Fruit fly (Drosophila melanogaster) whole organism, embryonic: ENCODE results near the gene Sdhaf3.
A peak's percentile ranks its signal among the peaks of the same experiment; 100 is the strongest.

Source experiments
- Bdp1 ChIP-seq: fragments of 200-800 bp; sonication (Bioruptor generic); optimal IDR thresholded peaks from 3 replicates; lab custom pipeline; 2016; ENCODE audit warnings: missing biosample characterization, missing genetic modification characterization
- CG10366 ChIP-seq: fragments of 200-800 bp; sonication (Bioruptor generic); IDR thresholded peaks from 2 replicates; pipeline ENCODE4 v1.3.6; 2022; ENCODE audit warnings: missing biosample characterization, missing genetic modification characterization
- CG10543 ChIP-seq: fragments of 200-800 bp; sonication (Bioruptor generic); optimal IDR thresholded peaks from 3 replicates; lab custom pipeline; 2017; ENCODE audit warnings: missing biosample characterization, mild to moderate bottlenecking, missing genetic modification characterization, moderate library complexity
- CG11093 ChIP-seq: fragments of 200-800 bp; sonication (Bioruptor generic); IDR thresholded peaks from 3 replicates; pipeline ENCODE4 v1.3.6; 2022; ENCODE audit warnings: missing biosample characterization, missing genetic modification characterization
- CG12219 ChIP-seq: fragments of 200-800 bp; sonication (Bioruptor generic); optimal IDR thresholded peaks from 3 replicates; lab custom pipeline; 2018; ENCODE audit warnings: missing biosample characterization, mild to moderate bottlenecking, missing genetic modification characterization
- CG1603 ChIP-seq: fragments of 200-800 bp; sonication (Bioruptor generic); optimal IDR thresholded peaks from 2 replicates; lab custom pipeline; 2019; ENCODE audit warnings: missing biosample characterization, mild to moderate bottlenecking, missing genetic modification characterization, moderate library complexity
- CG30403 ChIP-seq: fragments of 200-800 bp; sonication (Bioruptor generic); optimal IDR thresholded peaks from 3 replicates; lab custom pipeline; 2016; ENCODE audit warnings: missing biosample characterization, missing genetic modification characterization
- CG31441 ChIP-seq: fragments of 200-800 bp; sonication (Bioruptor generic); IDR thresholded peaks from 2 replicates; pipeline ENCODE4 v1.3.6; 2022; ENCODE audit warnings: missing biosample characterization, missing genetic modification characterization
- CG32532 ChIP-seq: fragments of 200-800 bp; sonication (Bioruptor generic); IDR thresholded peaks from 2 replicates; pipeline ENCODE4 v1.3.6; 2022; ENCODE audit warnings: missing biosample characterization, missing genetic modification characterization
- CG32767 ChIP-seq: fragments of 200-800 bp; sonication (Bioruptor generic); IDR thresholded peaks from 2 replicates; pipeline ENCODE4 v1.3.6; 2022; ENCODE audit warnings: missing biosample characterization, missing genetic modification characterization
- CG33213 ChIP-seq: fragments of 200-800 bp; sonication (Bioruptor generic); optimal IDR thresholded peaks from 3 replicates; lab custom pipeline; 2016; ENCODE audit warnings: missing biosample characterization, missing genetic modification characterization
- CG3995 ChIP-seq: fragments of 200-800 bp; sonication (Bioruptor generic); optimal IDR thresholded peaks from 3 replicates; lab custom pipeline; 2016; ENCODE audit warnings: missing biosample characterization, missing genetic modification characterization
- CG42726 ChIP-seq: fragments of 200-800 bp; sonication (Bioruptor generic); IDR thresholded peaks from 2 replicates; pipeline ENCODE4 v1.3.6; 2022; ENCODE audit warnings: missing biosample characterization, missing genetic modification characterization; ENCODE audit not compliant: partially characterized antibody
- CG7987 ChIP-seq: fragments of 200-800 bp; sonication (Bioruptor generic); optimal IDR thresholded peaks from 2 replicates; lab custom pipeline; 2018; ENCODE audit warnings: missing biosample characterization, mild to moderate bottlenecking, missing genetic modification characterization, moderate library complexity
- CG8359 ChIP-seq: fragments of 200-800 bp; sonication (Bioruptor generic); optimal IDR thresholded peaks from 2 replicates; lab custom pipeline; 2017; ENCODE audit warnings: missing biosample characterization, mild to moderate bottlenecking, missing genetic modification characterization, borderline replicate concordance
- CG9609 ChIP-seq: fragments of 200-800 bp; sonication (Bioruptor generic); optimal IDR thresholded peaks from 3 replicates; lab custom pipeline; 2016; ENCODE audit warnings: missing biosample characterization, missing genetic modification characterization
- CTCF ChIP-seq: fragments of 200-800 bp; sonication (Bioruptor generic); optimal IDR thresholded peaks from 2 replicates; lab custom pipeline; 2017; ENCODE audit warnings: missing biosample characterization, mild to moderate bottlenecking, missing genetic modification characterization, moderate library complexity
- Dll ChIP-seq: fragments of 200-800 bp; sonication (Bioruptor generic); IDR thresholded peaks from 4 replicates; pipeline ENCODE4 v1.3.6; 2022; ENCODE audit warnings: missing biosample characterization, missing genetic modification characterization; ENCODE audit not compliant: partially characterized antibody
- Doc3 ChIP-seq: fragments of 200-800 bp; sonication (Bioruptor generic); IDR thresholded peaks from 3 replicates; pipeline ENCODE4 v1.3.6; 2022; ENCODE audit warnings: missing biosample characterization, missing genetic modification characterization; ENCODE audit not compliant: partially characterized antibody
- Dp ChIP-seq: fragments of 200-800 bp; sonication (Bioruptor generic); optimal IDR thresholded peaks from 2 replicates; lab custom pipeline; 2018; ENCODE audit warnings: missing biosample characterization, mild to moderate bottlenecking, missing genetic modification characterization, moderate library complexity
- E2f1 ChIP-seq: fragments of 200-800 bp; sonication (Bioruptor generic); IDR thresholded peaks from 2 replicates; pipeline ENCODE4 v1.3.6; 2022; ENCODE audit warnings: missing biosample characterization, missing genetic modification characterization
- E2f2 ChIP-seq: fragments of 200-800 bp; sonication (Bioruptor generic); IDR thresholded peaks from 2 replicates; pipeline ENCODE4 v1.3.6; 2022; ENCODE audit warnings: missing biosample characterization, missing genetic modification characterization
- ERR ChIP-seq: fragments of 200-800 bp; sonication (Bioruptor generic); optimal IDR thresholded peaks from 2 replicates; lab custom pipeline; 2016; ENCODE audit warnings: missing biosample characterization, missing genetic modification characterization
- GATAe ChIP-seq: fragments of 200-800 bp; sonication (Bioruptor generic); conservative IDR thresholded peaks from 2 replicates; pipeline ENCODE4 v1.3.6; 2022; ENCODE audit warnings: missing biosample characterization, missing genetic modification characterization
- Kr ChIP-seq: fragments of 200-800 bp; sonication (Bioruptor generic); optimal IDR thresholded peaks from 2 replicates; lab custom pipeline; 2017; ENCODE audit warnings: missing biosample characterization, mild to moderate bottlenecking, missing genetic modification characterization
- MBD-R2 ChIP-seq: fragments of 200-800 bp; sonication (Bioruptor generic); IDR thresholded peaks from 2 replicates; pipeline ENCODE4 v1.3.6; 2022; ENCODE audit warnings: missing biosample characterization, missing genetic modification characterization
- Max ChIP-seq: fragments of 200-800 bp; sonication (Bioruptor generic); optimal IDR thresholded peaks from 2 replicates; lab custom pipeline; 2016; ENCODE audit warnings: missing biosample characterization, mild to moderate bottlenecking, missing genetic modification characterization
- NK7.1 ChIP-seq: fragments of 200-800 bp; sonication (Bioruptor generic); optimal IDR thresholded peaks from 3 replicates; lab custom pipeline; 2016; ENCODE audit warnings: missing biosample characterization, missing genetic modification characterization
- Sry-δ ChIP-seq: fragments of 200-800 bp; sonication (Bioruptor generic); optimal IDR thresholded peaks from 2 replicates; lab custom pipeline; 2016; ENCODE audit warnings: missing biosample characterization, missing genetic modification characterization
- aop ChIP-seq: fragments of 200-800 bp; sonication (Bioruptor generic); IDR thresholded peaks from 2 replicates; pipeline ENCODE4 v1.3.6; 2022; ENCODE audit warnings: missing biosample characterization, missing genetic modification characterization
- dimm ChIP-seq: fragments of 200-800 bp; sonication (Bioruptor generic); IDR thresholded peaks from 2 replicates; pipeline ENCODE4 v1.3.6; 2022; ENCODE audit warnings: missing biosample characterization, missing genetic modification characterization
- esg ChIP-seq: fragments of 200-800 bp; sonication (Bioruptor generic); conservative IDR thresholded peaks from 2 replicates; pipeline ENCODE4 v1.3.6; 2022; ENCODE audit warnings: missing biosample characterization, missing genetic modification characterization
- gem ChIP-seq: fragments of 200-800 bp; sonication (Bioruptor generic); optimal IDR thresholded peaks from 2 replicates; lab custom pipeline; 2019; ENCODE audit warnings: missing biosample characterization, mild to moderate bottlenecking, missing genetic modification characterization, moderate library complexity
- hb ChIP-seq: fragments of 200-800 bp; sonication (Bioruptor generic); IDR thresholded peaks from 3 replicates; pipeline ENCODE4 v1.3.6; 2022; ENCODE audit warnings: missing biosample characterization, missing genetic modification characterization; ENCODE audit not compliant: partially characterized antibody
- hbn ChIP-seq: fragments of 200-800 bp; sonication (Bioruptor generic); IDR thresholded peaks from 2 replicates; pipeline ENCODE4 v1.3.6; 2022; ENCODE audit warnings: missing biosample characterization, missing genetic modification characterization; ENCODE audit not compliant: partially characterized antibody
- hth ChIP-seq: fragments of >200 bp; optimal IDR thresholded peaks from 2 replicates; lab custom pipeline; 2017; ENCODE audit warnings: inconsistent platforms
- kay ChIP-seq: fragments of 200-800 bp; sonication (Bioruptor generic); optimal IDR thresholded peaks from 2 replicates; lab custom pipeline; 2016; ENCODE audit warnings: missing biosample characterization, missing genetic modification characterization
- klu ChIP-seq: fragments of 200-800 bp; sonication (Bioruptor generic); IDR thresholded peaks from 2 replicates; pipeline ENCODE4 v1.3.6; 2022; ENCODE audit warnings: missing biosample characterization, missing genetic modification characterization
- knrl ChIP-seq: fragments of 200-800 bp; sonication (Bioruptor generic); IDR thresholded peaks from 3 replicates; pipeline ENCODE4 v1.3.6; 2022; ENCODE audit warnings: missing biosample characterization, missing genetic modification characterization; ENCODE audit not compliant: partially characterized antibody
- mam ChIP-seq: fragments of 200-800 bp; sonication (Bioruptor generic); optimal IDR thresholded peaks from 3 replicates; lab custom pipeline; 2016; ENCODE audit warnings: missing biosample characterization, missing genetic modification characterization
- mirr ChIP-seq: fragments of 200-800 bp; sonication (Bioruptor generic); optimal IDR thresholded peaks from 3 replicates; lab custom pipeline; 2018; ENCODE audit warnings: missing biosample characterization, mild to moderate bottlenecking, missing genetic modification characterization
- nerfin-2 ChIP-seq: fragments of 200-800 bp; sonication (Bioruptor generic); IDR thresholded peaks from 2 replicates; pipeline ENCODE4 v1.3.6; 2022; ENCODE audit warnings: missing biosample characterization, missing genetic modification characterization; ENCODE audit not compliant: partially characterized antibody
- nmo ChIP-seq: fragments of 200-800 bp; sonication (Bioruptor generic); optimal IDR thresholded peaks from 2 replicates; lab custom pipeline; 2018; ENCODE audit warnings: missing biosample characterization, mild to moderate bottlenecking, missing genetic modification characterization, moderate library complexity
- run ChIP-seq: fragments of 200-800 bp; sonication (Bioruptor generic); optimal IDR thresholded peaks from 3 replicates; lab custom pipeline; 2018; ENCODE audit warnings: missing biosample characterization, mild to moderate bottlenecking, missing genetic modification characterization
- sens ChIP-seq: fragments of 200-800 bp; sonication (Bioruptor generic); peaks from one replicate; lab custom pipeline; 2016; ENCODE audit warnings: missing biosample characterization, missing genetic modification characterization
- sens-2 ChIP-seq: fragments of 200-800 bp; sonication (Bioruptor generic); IDR thresholded peaks from 2 replicates; pipeline ENCODE4 v1.3.6; 2022; ENCODE audit warnings: missing biosample characterization, missing genetic modification characterization
- slp2 ChIP-seq: fragments of 200-800 bp; sonication (Bioruptor generic); optimal IDR thresholded peaks from 2 replicates; lab custom pipeline; 2016; ENCODE audit warnings: missing biosample characterization, missing genetic modification characterization
- sna ChIP-seq: fragments of 200-800 bp; sonication (Bioruptor generic); IDR thresholded peaks from 2 replicates; pipeline ENCODE4 v1.3.6; 2022; ENCODE audit warnings: missing biosample characterization, missing genetic modification characterization; ENCODE audit not compliant: partially characterized antibody
- sr ChIP-seq: fragments of 200-800 bp; sonication (Bioruptor generic); IDR thresholded peaks from 3 replicates; pipeline ENCODE4 v1.3.6; 2022; ENCODE audit warnings: missing biosample characterization, missing genetic modification characterization
- trem ChIP-seq: fragments of 200-800 bp; optimal IDR thresholded peaks from 3 replicates; lab custom pipeline; 2019; ENCODE audit warnings: missing biosample characterization, mild to moderate bottlenecking, missing genetic modification characterization, moderate library complexity
- twi ChIP-seq: fragments of 200-800 bp; optimal IDR thresholded peaks from 2 replicates; lab custom pipeline; 2019; ENCODE audit warnings: missing biosample characterization, mild to moderate bottlenecking, missing genetic modification characterization, moderate library complexity
- wdn ChIP-seq: fragments of 200-800 bp; sonication (Bioruptor generic); IDR thresholded peaks from 2 replicates; pipeline ENCODE4 v1.3.6; 2022; ENCODE audit warnings: missing biosample characterization, missing genetic modification characterization

The Sdhaf3 gene

DNA sequence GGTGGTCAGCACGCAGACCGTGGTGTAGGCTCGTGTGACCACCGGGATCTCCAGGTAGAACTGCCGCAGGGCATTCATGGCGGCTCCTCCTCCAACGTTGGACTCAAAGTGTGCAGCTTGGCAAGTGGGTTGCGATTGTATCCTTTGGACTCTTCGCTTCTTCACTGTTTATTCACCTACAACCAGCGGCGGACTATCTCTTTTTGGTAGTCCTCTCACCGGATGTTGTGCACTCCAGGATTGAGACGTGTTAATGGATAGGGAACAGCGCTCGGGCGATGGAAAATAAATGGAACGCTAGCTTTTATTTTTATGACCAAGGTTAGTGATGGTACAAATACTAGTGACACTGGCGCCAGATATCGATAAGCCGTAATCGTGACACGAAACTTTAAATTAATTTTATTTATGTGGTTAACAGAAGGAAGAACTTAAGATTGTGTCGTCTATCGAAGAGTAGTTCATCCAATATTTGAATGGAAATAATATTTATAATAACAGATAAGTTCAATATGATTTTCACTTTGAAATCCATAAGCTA, 1.7 kb upstream of the Sdhaf3 start, which contains the start of gene Der-2 (continued):
- TF ChIP-seq kay (no peak), CG11093 (GFP tag; lab: Robert Waterston, UW) (no peak), MBD-R2 (peak; percentile 77), NK7.1 (GFP tag; lab: Kevin White, UChicago) (no peak), CG7987 (GFP tag; lab: Kevin White, UChicago) (no peak), Max (no peak), mam (GFP tag; lab: Kevin White, UChicago) (no peak), Doc3 (GFP tag; lab: Robert Waterston, UW) (peak; percentile 95), twi (no peak), CG9609 (GFP tag; lab: Kevin White, UChicago) (no peak), E2f1 (no peak), esg (GFP tag; lab: Robert Waterston, UW) (no peak), gem (tag; lab: Kevin White, UChicago) (no peak), trem (tag; lab: Kevin White, UChicago) (peak; percentile 40), Dll (peak; percentile 94), Kr (GFP tag; lab: Kevin White, UChicago) (no peak), CG10366 (GFP tag; lab: Robert Waterston, UW) (no peak), CG32532 (GFP tag; lab: Robert Waterston, UW) (no peak), CG3995 (GFP tag; lab: Kevin White, UChicago) (peak; percentile 30), sna (peak; percentile 97), sens-2 (GFP tag; lab: Robert Waterston, UW) (no peak), run (tag; lab: Kevin White, UChicago) (no peak), sr (GFP tag; lab: Robert Waterston, UW) (no peak), CG31441 (GFP tag; lab: Robert Waterston, UW) (no peak), CG33213 (GFP tag; lab: Kevin White, UChicago) (no peak), CG30403 (no peak), CG1603 (tag; lab: Kevin White, UChicago) (no peak), hb (GFP tag; lab: Robert Waterston, UW) (peak; percentile 75; the same call in 2 of the 3 replicates), knrl (peak; percentile 87), sens (GFP tag; lab: Kevin White, UChicago) (peak; percentile 63), E2f2 (GFP tag; lab: Robert Waterston, UW) (peak; percentile 85), nmo (GFP tag; lab: Kevin White, UChicago) (peak; percentile 1), aop (GFP tag; lab: Robert Waterston, UW) (no peak), nerfin-2 (GFP tag; lab: Robert Waterston, UW) (peak; percentile 64), Sry-δ (GFP tag; lab: Kevin White, UChicago) (peak; percentile 89), ERR (GFP tag; lab: Kevin White, UChicago) (no peak), CG10543 (GFP tag; lab: Kevin White, UChicago) (no peak), slp2 (no peak), CG42726 (GFP tag; lab: Robert Waterston, UW) (peak; percentile 86), CTCF (GFP tag; lab: Kevin White, UChicago) (peak; percentile 20), hth (lab: Kevin White, UChicago) (no peak), GATAe (GFP tag; lab: Robert Waterston, UW) (no peak), CG12219 (GFP tag; lab: Kevin White, UChicago) (no peak), dimm (no peak), CG8359 (GFP tag; lab: Kevin White, UChicago) (no peak), wdn (GFP tag; lab: Robert Waterston, UW) (no peak), hbn (GFP tag; lab: Robert Waterston, UW) (peak; percentile 90), klu (GFP tag; lab: Robert Waterston, UW) (no peak), mirr (GFP tag; lab: Kevin White, UChicago) (no peak), CG32767 (GFP tag; lab: Robert Waterston, UW) (no peak), Dp (peak; percentile 81), Bdp1 (GFP tag; lab: Kevin White, UChicago) (no peak)
